Worm (Caenorhabditis elegans) whole organism, late embryonic: Measurements from ENCODE around the gene M01B2.13.
"Not testable (repeated sequence)": the region's sequence is repeated elsewhere in the genome, so short reads cannot be mapped to it uniquely, and the experiment has no call there.

Experiments used
- C08G9.2 ChIP-seq: sonication (generic microtip); optimal IDR thresholded peaks from 2 replicates; lab custom pipeline; 2016; ENCODE audit warnings: mild to moderate bottlenecking, missing genetic modification characterization, moderate library complexity, missing compliant biosample characterization
- C38D4.7 ChIP-seq: fragments of 200-800 bp; sonication (Bioruptor generic); optimal IDR thresholded peaks from 2 replicates; lab custom pipeline; 2018; ENCODE audit warnings: mild to moderate bottlenecking, missing genetic modification characterization, moderate library complexity, missing compliant biosample characterization
- T23F11.4 ChIP-seq: fragments of 200-800 bp; sonication (Bioruptor generic); optimal IDR thresholded peaks from 2 replicates; lab custom pipeline; 2018; ENCODE audit warnings: mild to moderate bottlenecking, missing genetic modification characterization, missing compliant biosample characterization
- Y22D7AL.16 ChIP-seq: sonication (generic microtip); optimal IDR thresholded peaks from 2 replicates; lab custom pipeline; 2016; ENCODE audit warnings: missing genetic modification characterization, missing compliant biosample characterization
- ama-1 ChIP-seq: fragments of 150-350 bp; optimal IDR thresholded peaks from 2 replicates; lab custom pipeline; 2014
- ceh-19 ChIP-seq: fragments of 200-800 bp; sonication (Bioruptor generic); optimal IDR thresholded peaks from 2 replicates; lab custom pipeline; 2018; ENCODE audit warnings: mild to moderate bottlenecking, missing genetic modification characterization, missing compliant biosample characterization
- ceh-2 ChIP-seq: sonication (generic microtip); optimal IDR thresholded peaks from 2 replicates; lab custom pipeline; 2016; ENCODE audit warnings: missing genotype, missing genetic modification characterization, missing compliant biosample characterization
- ceh-22 ChIP-seq: sonication (generic microtip); optimal IDR thresholded peaks from 2 replicates; lab custom pipeline; 2017; ENCODE audit warnings: missing biosample characterization, missing genetic modification characterization
- ceh-31 ChIP-seq: sonication (generic microtip); optimal IDR thresholded peaks from 2 replicates; lab custom pipeline; 2016; ENCODE audit warnings: missing genetic modification characterization, missing compliant biosample characterization
- ceh-9 ChIP-seq: sonication (generic microtip); optimal IDR thresholded peaks from 2 replicates; lab custom pipeline; 2016; ENCODE audit warnings: mild to moderate bottlenecking, missing genetic modification characterization, inconsistent platforms, missing compliant biosample characterization
- elt-4 ChIP-seq: sonication (generic microtip); optimal IDR thresholded peaks from 2 replicates; lab custom pipeline; 2016; ENCODE audit warnings: missing genetic modification characterization, missing compliant biosample characterization
- eyg-1 ChIP-seq: sonication (generic microtip); optimal IDR thresholded peaks from 2 replicates; lab custom pipeline; 2016; ENCODE audit warnings: missing genotype, missing genetic modification characterization, missing compliant biosample characterization
- fkh-10 ChIP-seq: fragments of 150-350 bp; optimal IDR thresholded peaks from 2 replicates; lab custom pipeline; 2014; ENCODE audit warnings: missing biosample characterization, missing genetic modification reagents, missing genetic modification characterization
- lin-11 ChIP-seq: fragments of 200-800 bp; sonication (Bioruptor generic); optimal IDR thresholded peaks from 2 replicates; lab custom pipeline; 2018; ENCODE audit warnings: mild to moderate bottlenecking, missing genetic modification characterization, missing compliant biosample characterization
- madf-2 ChIP-seq: sonication (generic microtip); optimal IDR thresholded peaks from 2 replicates; lab custom pipeline; 2017; ENCODE audit warnings: missing genetic modification characterization, missing compliant biosample characterization
- nhr-11 ChIP-seq: fragments of 150-350 bp; optimal IDR thresholded peaks from 2 replicates; lab custom pipeline; 2014; ENCODE audit warnings: missing biosample characterization, missing genetic modification characterization
- npax-4 ChIP-seq: sonication (generic microtip); optimal IDR thresholded peaks from 2 replicates; lab custom pipeline; 2016; ENCODE audit warnings: missing genetic modification characterization, missing compliant biosample characterization
- pha-2 ChIP-seq: sonication (generic microtip); optimal IDR thresholded peaks from 2 replicates; lab custom pipeline; 2017; ENCODE audit warnings: mild to moderate bottlenecking, missing genetic modification characterization, missing compliant biosample characterization
- pha-4 ChIP-seq: fragments of 150-350 bp; optimal IDR thresholded peaks from 2 replicates; lab custom pipeline; 2018; ENCODE audit warnings: missing biosample characterization, missing genetic modification reagents, missing genetic modification characterization
- pqm-1 ChIP-seq: sonication (generic microtip); optimal IDR thresholded peaks from 2 replicates; lab custom pipeline; 2016; ENCODE audit warnings: missing genetic modification characterization, missing compliant biosample characterization
- rnt-1 ChIP-seq: sonication (generic microtip); optimal IDR thresholded peaks from 2 replicates; lab custom pipeline; 2016; ENCODE audit warnings: missing genetic modification characterization, missing compliant biosample characterization
- sox-2 ChIP-seq: fragments of 200-800 bp; sonication (Bioruptor generic); IDR thresholded peaks from 2 replicates; pipeline ENCODE4 v1.3.6; 2022; ENCODE audit warnings: missing genetic modification reagents, missing genetic modification characterization, missing compliant biosample characterization
- sox-4 ChIP-seq: sonication (generic microtip); optimal IDR thresholded peaks from 2 replicates; lab custom pipeline; 2017; ENCODE audit warnings: mild to moderate bottlenecking, missing genetic modification characterization, inconsistent platforms, missing compliant biosample characterization
- syd-9 ChIP-seq: sonication (generic microtip); optimal IDR thresholded peaks from 2 replicates; lab custom pipeline; 2016; ENCODE audit warnings: mild to moderate bottlenecking, missing genetic modification characterization, moderate library complexity, missing compliant biosample characterization
- unc-42 ChIP-seq: sonication (generic microtip); optimal IDR thresholded peaks from 2 replicates; lab custom pipeline; 2016; ENCODE audit warnings: missing genotype, missing genetic modification characterization, missing compliant biosample characterization
- ztf-16 ChIP-seq: sonication (generic microtip); optimal IDR thresholded peaks from 2 replicates; lab custom pipeline; 2017; ENCODE audit warnings: missing genetic modification characterization, missing compliant biosample characterization

Gene M01B2.13

DNA sequence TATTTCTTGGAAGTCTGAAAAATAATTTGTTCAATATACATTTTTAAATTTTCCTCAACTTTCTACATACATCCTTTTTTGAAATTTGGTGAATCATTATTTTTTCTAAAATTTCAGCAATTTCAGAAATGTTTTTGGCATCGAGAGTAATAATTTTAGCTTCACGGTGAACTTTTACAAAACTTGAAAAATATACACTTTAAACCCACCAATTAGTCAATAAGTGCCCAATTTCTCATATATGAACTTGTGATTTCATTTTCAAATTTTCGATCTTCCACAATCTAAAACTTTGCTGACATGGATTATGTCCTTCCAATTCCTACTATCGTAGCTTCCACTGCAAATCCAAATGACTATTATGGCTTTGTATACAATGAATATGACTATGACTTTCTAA lies 42.0 kb downstream of the M01B2.13 start, which contains the start of gene srw-24:
Gene srw-24, plus strand, starts transcription at position 301 of the 400 bp plus-strand sequence.
- TF ChIP-seq T23F11.4 (GFP tag; lab: Kevin White, UChicago): no peak
- no peak for TF ChIP-seq ztf-16
- TF ChIP-seq Y22D7AL.16 (tag; lab: Kevin White, UChicago): no peak
- TF ChIP-seq elt-4 (tag; lab: Kevin White, UChicago): no peak
- TF ChIP-seq ceh-9: no peak
- TF ChIP-seq fkh-10 (GFP tag; lab: Kevin White, UChicago): no peak
- no peak for TF ChIP-seq unc-42 (tag; lab: Kevin White, UChicago)
- TF ChIP-seq rnt-1: no peak
- no peak for TF ChIP-seq eyg-1 (tag; lab: Kevin White, UChicago)
- no peak for TF ChIP-seq C08G9.2 (tag; lab: Kevin White, UChicago)
- TF ChIP-seq ceh-31 (tag; lab: Kevin White, UChicago): no peak
- TF ChIP-seq ceh-19 (GFP tag; lab: Kevin White, UChicago): no peak

DNA sequence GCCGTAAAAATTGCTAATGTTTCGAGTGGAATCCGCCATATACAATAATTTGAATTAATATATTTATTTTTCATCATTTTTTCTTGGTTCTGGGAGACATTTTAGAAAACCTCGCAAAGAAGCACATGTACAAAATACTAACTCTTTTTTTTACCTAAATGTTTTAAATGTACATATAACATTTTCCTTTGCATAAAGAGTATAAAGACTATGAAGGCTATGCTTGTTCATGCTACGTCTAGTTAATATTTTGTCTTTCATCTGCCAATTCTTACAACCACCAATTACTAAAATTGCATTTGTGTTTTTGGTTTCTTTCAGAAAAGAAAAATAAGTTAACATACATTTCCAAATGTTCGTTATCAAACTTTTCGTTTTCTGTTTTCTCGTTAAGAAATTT lies 44.4 kb downstream of the M01B2.13 start, which contains the start of gene irld-25:
Gene irld-25, plus strand, starts transcription at position 301 of the 400 bp plus-strand sequence.
- TF ChIP-seq syd-9 (tag; lab: Kevin White, UChicago) (no peak), madf-2 (tag; lab: Kevin White, UChicago) (no peak), pha-2 (no peak), sox-2 (GFP tag; lab: Robert Waterston, UW) (no peak), npax-4 (no peak), ceh-22 (tag; lab: Kevin White, UChicago) (no peak), sox-4 (tag; lab: Kevin White, UChicago) (no peak), ceh-2 (tag; lab: Kevin White, UChicago) (no peak), ama-1 (lab: Kevin White, UChicago) (no peak), pha-4 (tag; lab: Kevin White, UChicago) (no peak)

- no peak for TF ChIP-seq C38D4.7 (GFP tag; lab: Kevin White, UChicago)
- TF ChIP-seq nhr-11 (tag; lab: Kevin White, UChicago): no peak
These were observed 49.0 kb downstream of the M01B2.13 start, which contains the start of gene sri-25 for ce11 chrV:15216705-15217104. sri-25 (plus strand) TSS chrV:15217005.

ce11 chrV:15215175-15215574 lies 50.5 kb downstream of the M01B2.13 start, which contains the start of gene sri-26:
sri-26 (plus strand) TSS chrV:15215475.
- not testable (repeated sequence) for TF ChIP-seq madf-2, pqm-1, lin-11 (tag; lab: Kevin White, UChicago)
